Fruit fly (Drosophila melanogaster) whole organism, embryonic: ENCODE data around the gene CG10694.

Experiments
- Abd-B ChIP-seq: fragments of 200-800 bp; sonication (Bioruptor generic); optimal IDR thresholded peaks from 2 replicates; lab custom pipeline; 2018; ENCODE audit warnings: missing biosample characterization, mild to moderate bottlenecking, missing genetic modification characterization, moderate library complexity
- Ada2b ChIP-seq: fragments of 200-800 bp; sonication (Bioruptor generic); IDR thresholded peaks from 2 replicates; pipeline ENCODE4 v1.3.6; 2022; ENCODE audit warnings: missing biosample characterization, missing genetic modification characterization
- Asciz ChIP-seq: fragments of 200-800 bp; sonication (Bioruptor generic); optimal IDR thresholded peaks from 2 replicates; lab custom pipeline; 2017; ENCODE audit warnings: missing biosample characterization, mild to moderate bottlenecking, missing genetic modification characterization, missing genetic modification reagents
- CG1024 ChIP-seq: fragments of 200-800 bp; sonication (Bioruptor generic); IDR thresholded peaks from 2 replicates; pipeline ENCODE4 v1.3.6; 2022; ENCODE audit warnings: missing biosample characterization, missing genetic modification characterization
- CG12071 ChIP-seq: fragments of 200-800 bp; sonication (Bioruptor generic); optimal IDR thresholded peaks from 3 replicates; lab custom pipeline; 2018; ENCODE audit warnings: missing biosample characterization, mild to moderate bottlenecking, missing genetic modification characterization
- CG13287 ChIP-seq: fragments of 200-800 bp; sonication (Bioruptor generic); IDR thresholded peaks from 2 replicates; pipeline ENCODE4 v1.3.6; 2022; ENCODE audit warnings: missing biosample characterization, missing genetic modification characterization; ENCODE audit not compliant: partially characterized antibody
- CG15479 ChIP-seq: fragments of 200-800 bp; sonication (Bioruptor generic); optimal IDR thresholded peaks from 3 replicates; lab custom pipeline; 2019; ENCODE audit warnings: missing biosample characterization, mild to moderate bottlenecking, missing genetic modification characterization, moderate library complexity
- CG15601 ChIP-seq: fragments of 200-800 bp; sonication (Bioruptor generic); optimal IDR thresholded peaks from 3 replicates; lab custom pipeline; 2019; ENCODE audit warnings: missing biosample characterization, mild to moderate bottlenecking, missing genetic modification characterization, moderate library complexity
- CG17612 ChIP-seq: fragments of 200-800 bp; sonication (Bioruptor generic); IDR thresholded peaks from 2 replicates; pipeline ENCODE4 v1.3.6; 2022; ENCODE audit warnings: missing biosample characterization, missing genetic modification characterization
- CG18599 ChIP-seq: fragments of 200-800 bp; sonication (Bioruptor generic); optimal IDR thresholded peaks from 3 replicates; lab custom pipeline; 2017; ENCODE audit warnings: missing biosample characterization, missing genetic modification characterization, mild to moderate bottlenecking, moderate library complexity, missing genetic modification reagents
- CG30403 ChIP-seq: fragments of 200-800 bp; sonication (Bioruptor generic); optimal IDR thresholded peaks from 3 replicates; lab custom pipeline; 2016; ENCODE audit warnings: missing biosample characterization, missing genetic modification characterization
- CG34224 ChIP-seq: fragments of 200-800 bp; sonication (Bioruptor generic); IDR thresholded peaks from 3 replicates; pipeline ENCODE4 v1.3.6; 2022; ENCODE audit warnings: missing biosample characterization, missing genetic modification characterization; ENCODE audit not compliant: partially characterized antibody
- CG34376 ChIP-seq: fragments of 200-800 bp; sonication (Bioruptor generic); optimal IDR thresholded peaks from 2 replicates; lab custom pipeline; 2018; ENCODE audit warnings: missing biosample characterization, mild to moderate bottlenecking, missing genetic modification characterization
- CG42726 ChIP-seq: fragments of 200-800 bp; sonication (Bioruptor generic); IDR thresholded peaks from 2 replicates; pipeline ENCODE4 v1.3.6; 2022; ENCODE audit warnings: missing biosample characterization, missing genetic modification characterization; ENCODE audit not compliant: partially characterized antibody
- CG4707 ChIP-seq: fragments of 200-800 bp; sonication (Bioruptor generic); optimal IDR thresholded peaks from 2 replicates; lab custom pipeline; 2018; ENCODE audit warnings: missing biosample characterization, mild to moderate bottlenecking, missing genetic modification characterization, moderate library complexity
- CG6689 ChIP-seq: fragments of 200-800 bp; sonication (Bioruptor generic); IDR thresholded peaks from 2 replicates; pipeline ENCODE4 v1.3.6; 2022; ENCODE audit warnings: missing biosample characterization, missing genetic modification characterization
- CG8290 ChIP-seq, 3 experiments: fragments of 200-800 bp; sonication (Bioruptor generic); optimal IDR thresholded peaks; 2 replicates each; lab custom pipeline; 2016 to 2019; ENCODE audit warnings: missing biosample characterization in 3 of 3, missing genetic modification characterization in 3 of 3, mild to moderate bottlenecking in 2 of 3, moderate library complexity in 1 of 3
- CG8359 ChIP-seq: fragments of 200-800 bp; sonication (Bioruptor generic); optimal IDR thresholded peaks from 2 replicates; lab custom pipeline; 2017; ENCODE audit warnings: missing biosample characterization, mild to moderate bottlenecking, missing genetic modification characterization, borderline replicate concordance
- CG9437 ChIP-seq: fragments of 200-800 bp; sonication (Bioruptor generic); optimal IDR thresholded peaks from 2 replicates; lab custom pipeline; 2018; ENCODE audit warnings: missing biosample characterization, mild to moderate bottlenecking, missing genetic modification characterization
- CG9797 ChIP-seq: fragments of 200-800 bp; sonication (Bioruptor generic); optimal IDR thresholded peaks from 3 replicates; lab custom pipeline; 2018; ENCODE audit warnings: missing biosample characterization, mild to moderate bottlenecking, missing genetic modification characterization
- CoRest ChIP-seq: fragments of 200-800 bp; sonication (Bioruptor generic); optimal IDR thresholded peaks from 3 replicates; lab custom pipeline; 2018; ENCODE audit warnings: missing biosample characterization, mild to moderate bottlenecking, missing genetic modification characterization, moderate library complexity
- Dbx ChIP-seq: fragments of 200-800 bp; sonication (Bioruptor generic); IDR thresholded peaks from 3 replicates; pipeline ENCODE4 v1.3.6; 2022; ENCODE audit warnings: missing biosample characterization, missing genetic modification characterization
- Fer3 ChIP-seq: fragments of 200-800 bp; sonication (Bioruptor generic); optimal IDR thresholded peaks from 2 replicates; lab custom pipeline; 2018; ENCODE audit warnings: missing biosample characterization, mild to moderate bottlenecking, missing genetic modification characterization, moderate library complexity
- Hand ChIP-seq: fragments of 200-800 bp; sonication (Bioruptor generic); optimal IDR thresholded peaks from 2 replicates; lab custom pipeline; 2017; ENCODE audit warnings: mild to moderate bottlenecking, missing biosample characterization, missing genetic modification reagents, missing genetic modification characterization
- Hr78 ChIP-seq, 2 experiments: fragments of 200-800 bp in 1 of 2; fragments of >200 bp in 1 of 2; sonication (Bioruptor generic) in 1 of 2; optimal IDR thresholded peaks; 2 replicates each; lab custom pipeline; 2017 to 2019; ENCODE audit warnings: missing biosample characterization in 2 of 2, missing genetic modification characterization in 2 of 2, mild to moderate bottlenecking in 1 of 2, moderate library complexity in 1 of 2
- Jarid2 ChIP-seq: fragments of 200-800 bp; sonication (Bioruptor generic); optimal IDR thresholded peaks from 3 replicates; lab custom pipeline; 2017; ENCODE audit warnings: mild to moderate bottlenecking, missing biosample characterization, missing genetic modification reagents, missing genetic modification characterization
- cas ChIP-seq: fragments of 200-800 bp; sonication (Bioruptor generic); IDR thresholded peaks from 2 replicates; pipeline ENCODE4 v1.3.6; 2022; ENCODE audit warnings: missing biosample characterization, missing genetic modification characterization
- chm ChIP-seq: fragments of 200-800 bp; sonication (Bioruptor generic); IDR thresholded peaks from 2 replicates; pipeline ENCODE4 v1.3.6; 2022; ENCODE audit warnings: missing biosample characterization, missing genetic modification characterization
- cwo ChIP-seq: fragments of 200-800 bp; sonication (Bioruptor generic); optimal IDR thresholded peaks from 3 replicates; lab custom pipeline; 2017; ENCODE audit warnings: missing biosample characterization, missing genetic modification characterization, mild to moderate bottlenecking, moderate library complexity, missing genetic modification reagents
- emc ChIP-seq: fragments of 200-800 bp; sonication (Bioruptor generic); optimal IDR thresholded peaks from 2 replicates; lab custom pipeline; 2016; ENCODE audit warnings: missing biosample characterization, missing genetic modification characterization
- esg ChIP-seq: fragments of 200-800 bp; sonication (Bioruptor generic); conservative IDR thresholded peaks from 2 replicates; pipeline ENCODE4 v1.3.6; 2022; ENCODE audit warnings: missing biosample characterization, missing genetic modification characterization
- hb ChIP-seq: fragments of 200-800 bp; sonication (Bioruptor generic); IDR thresholded peaks from 3 replicates; pipeline ENCODE4 v1.3.6; 2022; ENCODE audit warnings: missing biosample characterization, missing genetic modification characterization; ENCODE audit not compliant: partially characterized antibody
- hth ChIP-seq: fragments of >200 bp; optimal IDR thresholded peaks from 2 replicates; lab custom pipeline; 2017; ENCODE audit warnings: inconsistent platforms
- insv ChIP-seq, 2 experiments: fragments of 200-800 bp; sonication (Bioruptor generic); optimal IDR thresholded peaks; 3 replicates each; lab custom pipeline; 2016 to 2018; ENCODE audit warnings: missing biosample characterization in 2 of 2, missing genetic modification characterization in 2 of 2
- oc ChIP-seq: fragments of 200-800 bp; sonication (Bioruptor generic); optimal IDR thresholded peaks from 2 replicates; lab custom pipeline; 2018; ENCODE audit warnings: missing biosample characterization, mild to moderate bottlenecking, missing genetic modification characterization, moderate library complexity
- odd ChIP-seq: fragments of 200-800 bp; sonication (Bioruptor generic); optimal IDR thresholded peaks from 2 replicates; lab custom pipeline; 2017; ENCODE audit warnings: missing biosample characterization, mild to moderate bottlenecking, missing genetic modification characterization
- onecut ChIP-seq: fragments of 200-800 bp; sonication (Bioruptor generic); IDR thresholded peaks from 2 replicates; pipeline ENCODE4 v1.3.6; 2022; ENCODE audit warnings: missing biosample characterization, missing genetic modification characterization
- pnt ChIP-seq: fragments of 200-800 bp; sonication (Bioruptor generic); optimal IDR thresholded peaks from 3 replicates; lab custom pipeline; 2016; ENCODE audit warnings: missing biosample characterization, missing genetic modification characterization
- pum ChIP-seq: fragments of 200-800 bp; sonication (Bioruptor generic); optimal IDR thresholded peaks from 2 replicates; lab custom pipeline; 2016; ENCODE audit warnings: missing biosample characterization, missing genetic modification characterization
- rib ChIP-seq: fragments of 200-800 bp; sonication (Bioruptor generic); IDR thresholded peaks from 2 replicates; pipeline ENCODE4 v1.3.6; 2022; ENCODE audit warnings: missing biosample characterization, missing genetic modification characterization
- ro ChIP-seq: fragments of 200-800 bp; sonication (Bioruptor generic); IDR thresholded peaks from 2 replicates; pipeline ENCODE4 v1.3.6; 2022; ENCODE audit warnings: missing biosample characterization, missing genetic modification characterization
- sd ChIP-seq: fragments of 200-800 bp; sonication (Bioruptor generic); optimal IDR thresholded peaks from 3 replicates; lab custom pipeline; 2018; ENCODE audit warnings: missing biosample characterization, mild to moderate bottlenecking, missing genetic modification characterization, moderate library complexity
- sqz ChIP-seq: fragments of 200-800 bp; sonication (Bioruptor generic); optimal IDR thresholded peaks from 3 replicates; lab custom pipeline; 2018; ENCODE audit warnings: missing biosample characterization, mild to moderate bottlenecking, missing genetic modification characterization
- stwl ChIP-seq: fragments of 200-800 bp; sonication (Bioruptor generic); optimal IDR thresholded peaks from 3 replicates; lab custom pipeline; 2018; ENCODE audit warnings: missing biosample characterization, mild to moderate bottlenecking, missing genetic modification characterization, moderate library complexity
- ttk ChIP-seq: fragments of 200-800 bp; sonication (Bioruptor generic); IDR thresholded peaks from 2 replicates; pipeline ENCODE4 v2.1.2; 2022; ENCODE audit warnings: missing biosample characterization, missing genetic modification characterization
- twi ChIP-seq: fragments of 200-800 bp; optimal IDR thresholded peaks from 2 replicates; lab custom pipeline; 2019; ENCODE audit warnings: missing biosample characterization, mild to moderate bottlenecking, missing genetic modification characterization, moderate library complexity
- vnd ChIP-seq: fragments of 200-800 bp; sonication (Bioruptor generic); IDR thresholded peaks from 3 replicates; pipeline ENCODE4 v1.3.6; 2022; ENCODE audit warnings: missing biosample characterization, missing genetic modification characterization; ENCODE audit not compliant: partially characterized antibody
- zfh2 ChIP-seq: fragments of 200-800 bp; sonication (Bioruptor generic); optimal IDR thresholded peaks from 2 replicates; lab custom pipeline; 2016; ENCODE audit warnings: missing biosample characterization, missing genetic modification characterization

The CG10694 gene

dm6 chr3R:24141013-24141592 lies 33.9 kb downstream of the CG10694 start, which contains the start of gene Kal1 (continued):
- TF ChIP-seq ro (peak; percentile 78), hb (no peak), cas (GFP tag; lab: Robert Waterston, UW) (peak; percentile 57), CG4707 (GFP tag; lab: Kevin White, UChicago) (peak; percentile 96), sd (peak; percentile 51), esg (GFP tag; lab: Robert Waterston, UW) (peak; percentile 86), CG9437 (GFP tag; lab: Kevin White, UChicago) (peak; percentile 81), CG17612 (GFP tag; lab: Robert Waterston, UW) (peak; percentile 44; the same call in 1 of the 2 replicates), pum (GFP tag; lab: Kevin White, UChicago) (peak; percentile 34), Hand (GFP tag; lab: Kevin White, UChicago) (peak; percentile 73), rib (0 out of 2 replicates have a peak, but pooled peaks have one; percentile 44), chm (GFP tag; lab: Robert Waterston, UW) (peak; percentile 95), pnt (GFP tag; lab: Kevin White, UChicago) (no peak), Asciz (GFP tag; lab: Kevin White, UChicago) (peak; percentile 96), Jarid2 (GFP tag; lab: Kevin White, UChicago) (peak; percentile 69), CG15601 (tag; lab: Kevin White, UChicago) (peak; percentile 94), Hr78 (GFP tag; optimal IDR thresholded peaks at IDR 0.05; lab: Kevin White, UChicago) (peak in 1 of 2 experiments; percentile 82), Fer3 (tag; lab: Kevin White, UChicago) (peak; percentile 88), CG30403 (peak; percentile 88), CG12071 (peak; percentile 81), onecut (peak; percentile 87), CG42726 (GFP tag; lab: Robert Waterston, UW) (no peak), odd (GFP tag; lab: Kevin White, UChicago) (peak; percentile 94), CG13287 (GFP tag; lab: Robert Waterston, UW) (peak; percentile 23; the same call in 1 of the 2 replicates), CG1024 (peak; percentile 89), twi (tag; lab: Kevin White, UChicago) (peak; percentile 88), CG34224 (GFP tag; lab: Robert Waterston, UW) (no peak), CG15479 (GFP tag; lab: Kevin White, UChicago) (no peak), zfh2 (no peak), CG8290 (GFP tag; optimal IDR thresholded peaks at IDR 0.05; lab: Kevin White, UChicago) (peak; percentile 78), CG8290 (tag; optimal IDR thresholded peaks at IDR 0.05; lab: Kevin White, UChicago) (peak in 1 of 2 experiments; percentile 66), emc (GFP tag; lab: Kevin White, UChicago) (no peak), stwl (tag; lab: Kevin White, UChicago) (peak; percentile 32), oc (tag; lab: Kevin White, UChicago) (peak; percentile 96), Dbx (GFP tag; lab: Robert Waterston, UW) (peak; percentile 71), cwo (GFP tag; lab: Kevin White, UChicago) (peak; percentile 82), CG18599 (GFP tag; lab: Kevin White, UChicago) (peak; percentile 92), ttk (GFP tag; lab: Robert Waterston, UW) (peak; percentile 90), vnd (GFP tag; lab: Robert Waterston, UW) (peak; percentile 47; the same call in 2 of the 3 replicates), sqz (GFP tag; lab: Kevin White, UChicago) (peak; percentile 87), CG6689 (GFP tag; lab: Robert Waterston, UW) (peak; percentile 91), CoRest (tag; lab: Kevin White, UChicago) (peak; percentile 90), Abd-B (GFP tag; lab: Kevin White, UChicago) (peak; percentile 84), hth (lab: Kevin White, UChicago) (no peak), CG34376 (GFP tag; lab: Kevin White, UChicago) (peak; percentile 6), Ada2b (GFP tag; lab: Robert Waterston, UW) (peak; percentile 90), CG8359 (peak; percentile 81), CG9797 (peak; percentile 46), insv (GFP tag; optimal IDR thresholded peaks at IDR 0.05; lab: Kevin White, UChicago) (peak in 1 of 2 experiments; percentile 7)
